Fruit fly (Drosophila melanogaster) whole organism: Measurements from ENCODE around the gene Rad9.

Experiments used
- CG8478 ChIP-seq: fragments of >200 bp; optimal IDR thresholded peaks from 2 replicates; lab custom pipeline; 2018; ENCODE audit warnings: inconsistent platforms
- Dll ChIP-seq: fragments of >200 bp; optimal IDR thresholded peaks from 2 replicates; lab custom pipeline; 2017
- pan ChIP-seq: fragments of >200 bp; optimal IDR thresholded peaks from 2 replicates; lab custom pipeline; 2017
- psq ChIP-seq: fragments of >200 bp; optimal IDR thresholded peaks from 2 replicates; lab custom pipeline; 2017
- usp ChIP-seq: fragments of >200 bp; optimal IDR thresholded peaks from 2 replicates; lab custom pipeline; 2017; ENCODE audit warnings: missing biosample characterization, missing genetic modification characterization, mixed read lengths

DNA sequence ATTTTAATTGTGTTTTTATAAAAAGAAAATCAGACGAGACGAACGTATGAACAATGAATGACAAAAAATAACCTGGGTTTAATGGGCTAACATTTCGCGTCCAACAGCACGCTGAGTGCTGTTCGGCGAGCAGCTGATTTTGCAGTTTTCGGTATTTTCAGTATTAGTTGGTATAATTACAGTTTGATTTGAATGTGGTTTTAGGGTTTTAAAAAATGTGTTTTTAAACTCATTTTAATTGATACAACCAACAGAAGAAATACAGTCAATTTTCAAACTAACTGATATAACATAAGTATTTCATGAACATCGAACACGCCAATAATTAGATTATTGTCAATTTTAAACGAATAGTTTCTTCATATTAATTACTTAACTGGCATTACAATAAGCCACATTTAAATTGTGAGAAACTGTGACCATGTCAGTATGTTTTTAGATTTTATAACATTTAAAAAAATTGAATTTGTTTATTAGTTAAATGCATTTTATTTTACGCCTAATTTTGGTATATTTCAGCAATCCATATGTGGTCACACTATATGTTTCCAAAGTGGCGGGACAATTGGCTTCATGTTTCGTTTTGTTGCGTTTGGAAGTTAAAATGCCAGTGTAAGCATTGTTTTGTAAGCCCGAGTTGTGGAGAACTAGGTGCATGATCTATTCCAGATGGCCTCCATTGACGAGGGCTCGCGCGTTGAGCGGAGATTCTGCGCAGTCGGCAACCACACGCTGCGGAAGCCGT lies 51.5 kb downstream of the Rad9 start, which contains the start of the genes CG14073 and HipHop:
- TF ChIP-seq CG8478 (no peak), pan (lab: Kevin White, UChicago) (no peak), usp (GFP tag; lab: Kevin White, UChicago) (no peak), psq (lab: Kevin White, UChicago) (no peak), Dll (lab: Kevin White, UChicago) (no peak)
